Worm (Caenorhabditis elegans) whole organism, L3 larva: ENCODE results near the gene sek-4.

ENCODE experiments used
- R02D3.7 ChIP-seq: fragments of 150-350 bp; optimal IDR thresholded peaks from 2 replicates; lab custom pipeline; 2014; ENCODE audit warnings: missing biosample characterization, missing genetic modification characterization
- aly-2 ChIP-seq: fragments of 150-350 bp; optimal IDR thresholded peaks from 2 replicates; lab custom pipeline; 2014; ENCODE audit warnings: missing biosample characterization, missing genetic modification characterization
- ceh-82 ChIP-seq: fragments of 150-350 bp; optimal IDR thresholded peaks from 2 replicates; lab custom pipeline; 2014; ENCODE audit warnings: missing biosample characterization, missing genetic modification characterization
- daf-12 ChIP-seq: fragments of 150-350 bp; optimal IDR thresholded peaks from 2 replicates; lab custom pipeline; 2014; ENCODE audit warnings: missing biosample characterization, missing genetic modification reagents, missing genetic modification characterization
- lin-39 ChIP-seq: fragments of 150-350 bp; optimal IDR thresholded peaks from 2 replicates; lab custom pipeline; 2018; ENCODE audit warnings: missing biosample characterization, missing genetic modification reagents, missing genetic modification characterization
- nfya-1 ChIP-seq: sonication (generic microtip); optimal IDR thresholded peaks from 2 replicates; lab custom pipeline; 2017; ENCODE audit warnings: missing genetic modification characterization, mild to moderate bottlenecking, missing compliant biosample characterization, antibody characterized with exemption, moderate library complexity; ENCODE audit not compliant: insufficient read depth
- nhr-25 ChIP-seq: sonication (generic microtip); optimal IDR thresholded peaks from 2 replicates; lab custom pipeline; 2017; ENCODE audit warnings: missing biosample characterization, missing genetic modification characterization
- nhr-28 ChIP-seq: fragments of 150-350 bp; optimal IDR thresholded peaks from 2 replicates; lab custom pipeline; 2014; ENCODE audit warnings: missing biosample characterization, missing genetic modification characterization
- pqm-1 ChIP-seq: fragments of 150-350 bp; optimal IDR thresholded peaks from 2 replicates; lab custom pipeline; 2017; ENCODE audit warnings: missing biosample characterization, missing genetic modification characterization, inconsistent platforms
- skn-1 ChIP-seq: fragments of 150-350 bp; optimal IDR thresholded peaks from 2 replicates; lab custom pipeline; 2014; ENCODE audit warnings: missing biosample characterization, missing genetic modification characterization

ce11 chrX:5372638-5373037 is 2.2 kb upstream of the sek-4 start, which contains the start of gene F35C8.8:
- TF ChIP-seq nhr-28, result no peak
- no peak for TF ChIP-seq ceh-82 (tag; lab: Kevin White, UChicago)
- TF ChIP-seq daf-12 (tag; lab: Kevin White, UChicago), result no peak
- TF ChIP-seq R02D3.7 (tag; lab: Kevin White, UChicago), result no peak
- TF ChIP-seq nhr-25 (tag; lab: Kevin White, UChicago), result no peak
- no peak for TF ChIP-seq pqm-1 (tag; lab: Kevin White, UChicago)
- no peak for TF ChIP-seq nfya-1 (tag; lab: Kevin White, UChicago)
- no peak for TF ChIP-seq aly-2
- TF ChIP-seq lin-39, result no peak
- TF ChIP-seq skn-1 (tag; lab: Kevin White, UChicago), result no peak
